Fruit fly (Drosophila melanogaster) whole organism, embryonic: ENCODE results near the gene Bap111.

Experiments
- Asciz ChIP-seq: fragments of 200-800 bp; sonication (Bioruptor generic); optimal IDR thresholded peaks from 2 replicates; lab custom pipeline; 2017; ENCODE audit warnings: missing biosample characterization, mild to moderate bottlenecking, missing genetic modification characterization, missing genetic modification reagents
- BEAF-32 ChIP-seq: fragments of 200-800 bp; sonication (Bioruptor generic); optimal IDR thresholded peaks from 3 replicates; lab custom pipeline; 2017; ENCODE audit warnings: missing biosample characterization, missing genetic modification characterization, mild to moderate bottlenecking, moderate library complexity, missing genetic modification reagents
- BtbVII ChIP-seq: fragments of 200-800 bp; sonication (Bioruptor generic); optimal IDR thresholded peaks from 3 replicates; lab custom pipeline; 2017; ENCODE audit warnings: missing biosample characterization, mild to moderate bottlenecking, missing genetic modification characterization
- CG11093 ChIP-seq: fragments of 200-800 bp; sonication (Bioruptor generic); IDR thresholded peaks from 3 replicates; pipeline ENCODE4 v1.3.6; 2022; ENCODE audit warnings: missing biosample characterization, missing genetic modification characterization
- CG11560 ChIP-seq: fragments of 200-800 bp; sonication (Bioruptor generic); IDR thresholded peaks from 3 replicates; pipeline ENCODE4 v1.3.6; 2022; ENCODE audit warnings: missing biosample characterization, missing genetic modification characterization
- CG12236 ChIP-seq: fragments of 200-800 bp; sonication (Bioruptor generic); optimal IDR thresholded peaks from 2 replicates; lab custom pipeline; 2016; ENCODE audit warnings: missing biosample characterization, missing genetic modification characterization
- CG12299 ChIP-seq: fragments of 200-800 bp; sonication (Bioruptor generic); optimal IDR thresholded peaks from 2 replicates; lab custom pipeline; 2018; ENCODE audit warnings: missing biosample characterization, mild to moderate bottlenecking, missing genetic modification characterization
- CG15269 ChIP-seq: fragments of 200-800 bp; sonication (Bioruptor generic); optimal IDR thresholded peaks from 2 replicates; lab custom pipeline; 2018; ENCODE audit warnings: missing biosample characterization, mild to moderate bottlenecking, missing genetic modification characterization, moderate library complexity
- CG15479 ChIP-seq: fragments of 200-800 bp; sonication (Bioruptor generic); optimal IDR thresholded peaks from 3 replicates; lab custom pipeline; 2019; ENCODE audit warnings: missing biosample characterization, mild to moderate bottlenecking, missing genetic modification characterization, moderate library complexity
- CG17385 ChIP-seq: fragments of 200-800 bp; sonication (Bioruptor generic); optimal IDR thresholded peaks from 3 replicates; lab custom pipeline; 2018; ENCODE audit warnings: missing biosample characterization, mild to moderate bottlenecking, missing genetic modification characterization
- CG18011 ChIP-seq: fragments of 200-800 bp; sonication (Bioruptor generic); optimal IDR thresholded peaks from 2 replicates; lab custom pipeline; 2017; ENCODE audit warnings: missing biosample characterization, missing genetic modification characterization, mild to moderate bottlenecking, moderate library complexity, missing genotype
- CG34376 ChIP-seq: fragments of 200-800 bp; sonication (Bioruptor generic); optimal IDR thresholded peaks from 2 replicates; lab custom pipeline; 2018; ENCODE audit warnings: missing biosample characterization, mild to moderate bottlenecking, missing genetic modification characterization
- CG4282 ChIP-seq: fragments of 200-800 bp; sonication (Bioruptor generic); optimal IDR thresholded peaks from 2 replicates; lab custom pipeline; 2016; ENCODE audit warnings: missing biosample characterization, missing genetic modification characterization
- CG6854 ChIP-seq: fragments of 200-800 bp; sonication (Bioruptor generic); optimal IDR thresholded peaks from 3 replicates; lab custom pipeline; 2017; ENCODE audit warnings: missing biosample characterization, mild to moderate bottlenecking, missing genetic modification characterization
- CTCF ChIP-seq: fragments of 200-800 bp; sonication (Bioruptor generic); optimal IDR thresholded peaks from 2 replicates; lab custom pipeline; 2017; ENCODE audit warnings: missing biosample characterization, mild to moderate bottlenecking, missing genetic modification characterization, moderate library complexity
- Dll ChIP-seq: fragments of 200-800 bp; sonication (Bioruptor generic); IDR thresholded peaks from 4 replicates; pipeline ENCODE4 v1.3.6; 2022; ENCODE audit warnings: missing biosample characterization, missing genetic modification characterization; ENCODE audit not compliant: partially characterized antibody
- Doc2 ChIP-seq: fragments of 200-800 bp; sonication (Bioruptor generic); IDR thresholded peaks from 2 replicates; pipeline ENCODE4 v1.3.6; 2022; ENCODE audit warnings: missing biosample characterization, missing genetic modification characterization
- Dp ChIP-seq: fragments of 200-800 bp; sonication (Bioruptor generic); optimal IDR thresholded peaks from 2 replicates; lab custom pipeline; 2018; ENCODE audit warnings: missing biosample characterization, mild to moderate bottlenecking, missing genetic modification characterization, moderate library complexity
- Drgx ChIP-seq: fragments of 200-800 bp; sonication (Bioruptor generic); IDR thresholded peaks from 2 replicates; pipeline ENCODE4 v1.3.6; 2022; ENCODE audit warnings: missing biosample characterization, missing genetic modification characterization
- E2f2 ChIP-seq: fragments of 200-800 bp; sonication (Bioruptor generic); IDR thresholded peaks from 2 replicates; pipeline ENCODE4 v1.3.6; 2022; ENCODE audit warnings: missing biosample characterization, missing genetic modification characterization
- Gsc ChIP-seq: fragments of 200-800 bp; sonication (Bioruptor generic); IDR thresholded peaks from 2 replicates; pipeline ENCODE4 v1.3.6; 2022; ENCODE audit warnings: missing biosample characterization, missing genetic modification characterization
- HLH4C ChIP-seq: fragments of 200-800 bp; sonication (Bioruptor generic); IDR thresholded peaks from 3 replicates; pipeline ENCODE4 v1.3.6; 2022; ENCODE audit warnings: missing biosample characterization, missing genetic modification characterization; ENCODE audit not compliant: partially characterized antibody
- Hr51 ChIP-seq, 2 experiments: fragments of 200-800 bp; sonication (Bioruptor generic); optimal IDR thresholded peaks; 2 replicates in 1 of 2; 3 replicates in 1 of 2; lab custom pipeline; 2016 to 2018; ENCODE audit warnings: missing biosample characterization in 2 of 2, missing genetic modification characterization in 2 of 2, mild to moderate bottlenecking in 1 of 2, moderate library complexity in 1 of 2
- Lhr ChIP-seq: fragments of 200-800 bp; sonication (Bioruptor generic); optimal IDR thresholded peaks from 3 replicates; lab custom pipeline; 2017; ENCODE audit warnings: mild to moderate bottlenecking, missing biosample characterization, missing genetic modification reagents, missing genetic modification characterization
- Mad ChIP-seq: fragments of 200-800 bp; sonication (Bioruptor generic); optimal IDR thresholded peaks from 2 replicates; lab custom pipeline; 2016; ENCODE audit warnings: missing biosample characterization, missing genetic modification characterization
- Neu2 ChIP-seq: fragments of 200-800 bp; sonication (Bioruptor generic); optimal IDR thresholded peaks from 3 replicates; lab custom pipeline; 2016; ENCODE audit warnings: missing biosample characterization, missing genetic modification characterization, borderline replicate concordance
- Nf-YC ChIP-seq: fragments of 200-800 bp; optimal IDR thresholded peaks from 3 replicates; lab custom pipeline; 2019; ENCODE audit warnings: missing biosample characterization, mild to moderate bottlenecking, missing genetic modification characterization, moderate library complexity
- NfI ChIP-seq: fragments of 200-800 bp; sonication (Bioruptor generic); optimal IDR thresholded peaks from 3 replicates; lab custom pipeline; 2018; ENCODE audit warnings: missing biosample characterization, mild to moderate bottlenecking, missing genetic modification characterization, moderate library complexity
- Optix ChIP-seq: fragments of 200-800 bp; sonication (Bioruptor generic); IDR thresholded peaks from 3 replicates; pipeline ENCODE4 v1.3.6; 2022; ENCODE audit warnings: missing biosample characterization, missing genetic modification characterization
- Ptx1 ChIP-seq: fragments of 200-800 bp; sonication (Bioruptor generic); IDR thresholded peaks from 2 replicates; pipeline ENCODE4 v1.3.6; 2022; ENCODE audit warnings: missing biosample characterization, missing genetic modification characterization
- Six4 ChIP-seq: fragments of 200-800 bp; sonication (Bioruptor generic); optimal IDR thresholded peaks from 2 replicates; lab custom pipeline; 2016; ENCODE audit warnings: missing biosample characterization, missing genetic modification characterization
- Sox100B ChIP-seq: fragments of 200-800 bp; sonication (Bioruptor generic); optimal IDR thresholded peaks from 3 replicates; lab custom pipeline; 2018; ENCODE audit warnings: missing biosample characterization, mild to moderate bottlenecking, missing genetic modification characterization
- Trl ChIP-seq, 3 experiments: fragments of >200 bp in 2 of 3; fragments of 200-800 bp in 1 of 3; sonication (Bioruptor generic) in 1 of 3; optimal IDR thresholded peaks; 2 replicates in 1 of 3; 3 replicates in 2 of 3; lab custom pipeline; 2016 to 2017; ENCODE audit warnings: missing biosample characterization in 1 of 3, missing genetic modification characterization in 1 of 3
- Xbp1 ChIP-seq: fragments of 200-800 bp; sonication (Bioruptor generic); optimal IDR thresholded peaks from 3 replicates; lab custom pipeline; 2016; ENCODE audit warnings: missing biosample characterization, mild to moderate bottlenecking, missing genetic modification characterization
- aop ChIP-seq: fragments of 200-800 bp; sonication (Bioruptor generic); IDR thresholded peaks from 2 replicates; pipeline ENCODE4 v1.3.6; 2022; ENCODE audit warnings: missing biosample characterization, missing genetic modification characterization
- ap ChIP-seq: fragments of 200-800 bp; sonication (Bioruptor generic); IDR thresholded peaks from 2 replicates; pipeline ENCODE4 v1.3.6; 2022; ENCODE audit warnings: missing biosample characterization, missing genetic modification characterization
- esg ChIP-seq: fragments of 200-800 bp; sonication (Bioruptor generic); conservative IDR thresholded peaks from 2 replicates; pipeline ENCODE4 v1.3.6; 2022; ENCODE audit warnings: missing biosample characterization, missing genetic modification characterization
- exex ChIP-seq: fragments of 200-800 bp; sonication (Bioruptor generic); optimal IDR thresholded peaks from 4 replicates; lab custom pipeline; 2018; ENCODE audit warnings: missing biosample characterization, mild to moderate bottlenecking, missing genetic modification characterization, moderate library complexity
- fd102C ChIP-seq: fragments of 200-800 bp; sonication (Bioruptor generic); optimal IDR thresholded peaks from 2 replicates; lab custom pipeline; 2018; ENCODE audit warnings: missing biosample characterization, mild to moderate bottlenecking, missing genetic modification characterization, moderate library complexity
- fd3F ChIP-seq: fragments of 200-800 bp; sonication (Bioruptor generic); optimal IDR thresholded peaks from 2 replicates; lab custom pipeline; 2018; ENCODE audit warnings: missing biosample characterization, mild to moderate bottlenecking, missing genetic modification characterization, moderate library complexity
- grn ChIP-seq: fragments of 200-800 bp; sonication (Bioruptor generic); optimal IDR thresholded peaks from 3 replicates; lab custom pipeline; 2017; ENCODE audit warnings: missing biosample characterization, missing genetic modification characterization
- gsb-n ChIP-seq: fragments of 200-800 bp; sonication (Bioruptor generic); optimal IDR thresholded peaks from 3 replicates; lab custom pipeline; 2018; ENCODE audit warnings: missing biosample characterization, mild to moderate bottlenecking, missing genetic modification characterization
- ham ChIP-seq: fragments of 200-800 bp; sonication (Bioruptor generic); IDR thresholded peaks from 2 replicates; pipeline ENCODE4 v1.3.6; 2022; ENCODE audit warnings: missing biosample characterization, missing genetic modification characterization
- jigr1 ChIP-seq: fragments of 200-800 bp; sonication (Bioruptor generic); IDR thresholded peaks from 3 replicates; pipeline ENCODE4 v1.3.6; 2022; ENCODE audit warnings: missing biosample characterization, missing genetic modification characterization
- kni ChIP-seq: fragments of 200-800 bp; sonication (Bioruptor generic); optimal IDR thresholded peaks from 3 replicates; lab custom pipeline; 2017; ENCODE audit warnings: mild to moderate bottlenecking, missing biosample characterization, missing genetic modification reagents, missing genetic modification characterization
- org-1 ChIP-seq: fragments of 200-800 bp; sonication (Bioruptor generic); optimal IDR thresholded peaks from 2 replicates; lab custom pipeline; 2017; ENCODE audit warnings: missing biosample characterization, missing genetic modification characterization
- pb ChIP-seq: fragments of 200-800 bp; sonication (Bioruptor generic); optimal IDR thresholded peaks from 3 replicates; lab custom pipeline; 2016; ENCODE audit warnings: missing biosample characterization, missing genetic modification characterization
- pita ChIP-seq: fragments of 200-800 bp; sonication (Bioruptor generic); optimal IDR thresholded peaks from 2 replicates; lab custom pipeline; 2017; ENCODE audit warnings: missing biosample characterization, mild to moderate bottlenecking, missing genetic modification characterization
- sc ChIP-seq, 3 experiments: fragments of >200 bp in 2 of 3; fragments of 200-800 bp in 1 of 3; sonication (Bioruptor generic) in 1 of 3; optimal IDR thresholded peaks; 2 replicates in 2 of 3; 3 replicates in 1 of 3; lab custom pipeline; 2017; ENCODE audit warnings: mild to moderate bottlenecking in 1 of 3, missing biosample characterization in 1 of 3, missing genetic modification characterization in 1 of 3, missing genetic modification reagents in 1 of 3
- slp2 ChIP-seq: fragments of 200-800 bp; sonication (Bioruptor generic); optimal IDR thresholded peaks from 2 replicates; lab custom pipeline; 2016; ENCODE audit warnings: missing biosample characterization, missing genetic modification characterization
- stc ChIP-seq: fragments of 200-800 bp; sonication (Bioruptor generic); IDR thresholded peaks from 2 replicates; pipeline ENCODE4 v1.3.6; 2022; ENCODE audit warnings: missing biosample characterization, missing genetic modification characterization
- tll ChIP-seq, 2 experiments: fragments of 200-800 bp in 1 of 2; fragments of >200 bp in 1 of 2; sonication (Bioruptor generic) in 1 of 2; optimal IDR thresholded peaks; 2 replicates each; lab custom pipeline; 2017 to 2019; ENCODE audit warnings: missing biosample characterization in 2 of 2, missing genetic modification characterization in 2 of 2, mild to moderate bottlenecking in 1 of 2, moderate library complexity in 1 of 2
- zf30C ChIP-seq: fragments of 200-800 bp; sonication (Bioruptor generic); optimal IDR thresholded peaks from 3 replicates; lab custom pipeline; 2018; ENCODE audit warnings: missing biosample characterization, mild to moderate bottlenecking, missing genetic modification characterization

Bap111 gene

dm6 chrX:9158366-9158765 is 9.3 kb downstream of the Bap111 start, which contains the start of the genes Ost48 and Dlip1 (continued):
- no peak for TF ChIP-seq pb (GFP tag; lab: Kevin White, UChicago)
- peak; percentile 62; the same call in 2 of the 3 replicates for TF ChIP-seq CG11560 (tag; lab: Robert Waterston, UW)
- no peak for TF ChIP-seq NfI (GFP tag; lab: Kevin White, UChicago)
- TF ChIP-seq slp2 = no peak
- TF ChIP-seq CG15479 (GFP tag; lab: Kevin White, UChicago) = no peak
- TF ChIP-seq Asciz = no peak
- TF ChIP-seq CG4282 = no peak
- TF ChIP-seq Gsc (GFP tag; lab: Robert Waterston, UW) = no peak
- TF ChIP-seq Hr51 (GFP tag; optimal IDR thresholded peaks at IDR 0.05; lab: Kevin White, UChicago) = no peak
- TF ChIP-seq CG34376 = no peak
- TF ChIP-seq fd102C (GFP tag; lab: Kevin White, UChicago) = no peak
- no peak for TF ChIP-seq CTCF (GFP tag; lab: Kevin White, UChicago)
- no peak for TF ChIP-seq ham (GFP tag; lab: Robert Waterston, UW)
- TF ChIP-seq Drgx = no peak
- no peak for TF ChIP-seq Doc2 (GFP tag; lab: Robert Waterston, UW)
- TF ChIP-seq jigr1 (GFP tag; lab: Robert Waterston, UW) = no peak
- no peak for TF ChIP-seq kni (GFP tag; lab: Kevin White, UChicago)
- TF ChIP-seq Sox100B (GFP tag; lab: Kevin White, UChicago) = no peak
- no peak for TF ChIP-seq sc (optimal IDR thresholded peaks at IDR 0.05; lab: Kevin White, UChicago)
- TF ChIP-seq sc (GFP tag; optimal IDR thresholded peaks at IDR 0.05; lab: Kevin White, UChicago) = no peak
- TF ChIP-seq Ptx1 (GFP tag; lab: Robert Waterston, UW) = no peak
- TF ChIP-seq CG11093 (GFP tag; lab: Robert Waterston, UW) = no peak
- TF ChIP-seq Xbp1 (GFP tag; lab: Kevin White, UChicago) = peak; percentile 28
- no peak for TF ChIP-seq aop
- TF ChIP-seq Six4 (GFP tag; lab: Kevin White, UChicago) = no peak
- TF ChIP-seq BEAF-32 = peak; percentile 61
- TF ChIP-seq zf30C (GFP tag; lab: Kevin White, UChicago) = no peak
- no peak for TF ChIP-seq pita
- TF ChIP-seq grn (GFP tag; lab: Kevin White, UChicago) = no peak
- no peak for TF ChIP-seq Neu2
- peak; percentile 39; the same call in 1 of the 3 replicates for TF ChIP-seq HLH4C (GFP tag; lab: Robert Waterston, UW)
- no peak for TF ChIP-seq Nf-YC (tag; lab: Kevin White, UChicago)
- TF ChIP-seq CG12299 = no peak
- TF ChIP-seq exex = no peak
- TF ChIP-seq CG18011 (GFP tag; lab: Kevin White, UChicago) = no peak
- no peak for TF ChIP-seq ap (GFP tag; lab: Robert Waterston, UW)
- no peak for TF ChIP-seq CG12236 (GFP tag; lab: Kevin White, UChicago)
- no peak for TF ChIP-seq CG17385 (GFP tag; lab: Kevin White, UChicago)
- no peak for TF ChIP-seq gsb-n (tag; lab: Kevin White, UChicago)
- TF ChIP-seq tll (GFP tag; optimal IDR thresholded peaks at IDR 0.05; lab: Kevin White, UChicago) = no peak
- no peak for TF ChIP-seq org-1 (GFP tag; lab: Kevin White, UChicago)
- peak; percentile 65 for TF ChIP-seq E2f2 (GFP tag; lab: Robert Waterston, UW)

- TF ChIP-seq CG15269 (tag; lab: Kevin White, UChicago) (no peak), stc (no peak), BtbVII (no peak), fd3F (GFP tag; lab: Kevin White, UChicago) (no peak), CG6854 (no peak), Trl (optimal IDR thresholded peaks at IDR 0.05; lab: Kevin White, UChicago) (no peak), Trl (GFP tag; optimal IDR thresholded peaks at IDR 0.05; lab: Kevin White, UChicago) (no peak), Mad (GFP tag; lab: Kevin White, UChicago) (no peak), esg (GFP tag; lab: Robert Waterston, UW) (no peak), Lhr (no peak), Dp (GFP tag; lab: Kevin White, UChicago) (peak; percentile 46), Optix (GFP tag; lab: Robert Waterston, UW) (no peak), Dll (GFP tag; lab: Robert Waterston, UW) (peak; percentile 83)
Observed at dm6 chrX:9159736-9160135, 10.6 kb downstream of the Bap111 start, which contains the start of gene NdufA3. Gene NdufA3 (minus strand): TSS chrX:9160052.
